Fruit fly (Drosophila melanogaster) whole organism, embryonic: Measurements from ENCODE around the gene cpb.

ENCODE experiments used
- Awh ChIP-seq: fragments of 200-800 bp; sonication (Bioruptor generic); IDR thresholded peaks from 2 replicates; pipeline ENCODE4, ENCODE4 v1.3.6; 2022; ENCODE audit warnings: missing biosample characterization, missing genetic modification characterization
- BEAF-32 ChIP-seq: fragments of 200-800 bp; sonication (Bioruptor generic); optimal IDR thresholded peaks from 3 replicates; lab custom pipeline; 2017; ENCODE audit warnings: missing biosample characterization, missing genetic modification characterization, mild to moderate bottlenecking, moderate library complexity, missing genetic modification reagents
- Blimp-1 ChIP-seq: fragments of 200-800 bp; sonication (Bioruptor generic); optimal IDR thresholded peaks from 3 replicates; lab custom pipeline; 2018; ENCODE audit warnings: missing biosample characterization, missing genetic modification characterization, mild to moderate bottlenecking, moderate library complexity, missing genetic modification reagents
- CG10267 ChIP-seq: fragments of 200-800 bp; sonication (Bioruptor generic); optimal IDR thresholded peaks from 2 replicates; lab custom pipeline; 2018; ENCODE audit warnings: missing biosample characterization, mild to moderate bottlenecking, missing genetic modification characterization, moderate library complexity
- CG10366 ChIP-seq: fragments of 200-800 bp; sonication (Bioruptor generic); IDR thresholded peaks from 2 replicates; pipeline ENCODE4 v1.3.6; 2022; ENCODE audit warnings: missing biosample characterization, missing genetic modification characterization
- CG12236 ChIP-seq: fragments of 200-800 bp; sonication (Bioruptor generic); optimal IDR thresholded peaks from 2 replicates; lab custom pipeline; 2016; ENCODE audit warnings: missing biosample characterization, missing genetic modification characterization
- CG12659 ChIP-seq: fragments of 200-800 bp; sonication (Bioruptor generic); optimal IDR thresholded peaks from 3 replicates; lab custom pipeline; 2017; ENCODE audit warnings: mild to moderate bottlenecking, missing biosample characterization, missing genetic modification reagents, missing genetic modification characterization
- CG12769 ChIP-seq: fragments of 200-800 bp; sonication (Bioruptor generic); optimal IDR thresholded peaks from 2 replicates; lab custom pipeline; 2019; ENCODE audit warnings: missing biosample characterization, mild to moderate bottlenecking, missing genetic modification characterization, moderate library complexity
- CG13894 ChIP-seq: fragments of 200-800 bp; sonication (Bioruptor generic); optimal IDR thresholded peaks from 3 replicates; lab custom pipeline; 2018; ENCODE audit warnings: missing biosample characterization, mild to moderate bottlenecking, missing genetic modification characterization, moderate library complexity
- CG17829 ChIP-seq: fragments of 200-800 bp; optimal IDR thresholded peaks from 2 replicates; lab custom pipeline; 2019; ENCODE audit warnings: missing biosample characterization, mild to moderate bottlenecking, missing genetic modification characterization, moderate library complexity
- CG18262 ChIP-seq: fragments of 200-800 bp; optimal IDR thresholded peaks from 3 replicates; lab custom pipeline; 2019; ENCODE audit warnings: missing biosample characterization, mild to moderate bottlenecking, missing genetic modification characterization, moderate library complexity
- CG3726 ChIP-seq: fragments of 200-800 bp; sonication (Bioruptor generic); IDR thresholded peaks from 3 replicates; pipeline ENCODE4, ENCODE4 v1.3.6; 2022; ENCODE audit warnings: missing biosample characterization, missing genetic modification characterization
- CG43689 ChIP-seq: fragments of 200-800 bp; sonication (Bioruptor generic); IDR thresholded peaks from 2 replicates; pipeline ENCODE4 v1.3.6; 2022; ENCODE audit warnings: missing biosample characterization, missing genetic modification characterization
- CG4617 ChIP-seq: fragments of 200-800 bp; sonication (Bioruptor generic); optimal IDR thresholded peaks from 3 replicates; lab custom pipeline; 2016; ENCODE audit warnings: missing biosample characterization, missing genetic modification characterization, borderline replicate concordance
- CG4707 ChIP-seq: fragments of 200-800 bp; sonication (Bioruptor generic); optimal IDR thresholded peaks from 2 replicates; lab custom pipeline; 2018; ENCODE audit warnings: missing biosample characterization, mild to moderate bottlenecking, missing genetic modification characterization, moderate library complexity
- CG6791 ChIP-seq: fragments of 200-800 bp; sonication (Bioruptor generic); IDR thresholded peaks from 3 replicates; pipeline ENCODE4 v1.3.6; 2022; ENCODE audit warnings: missing biosample characterization, missing genetic modification characterization; ENCODE audit not compliant: partially characterized antibody
- CG7786 ChIP-seq: fragments of 200-800 bp; sonication (Bioruptor generic); optimal IDR thresholded peaks from 2 replicates; lab custom pipeline; 2016; ENCODE audit warnings: missing biosample characterization, missing genetic modification characterization
- CG8359 ChIP-seq: fragments of 200-800 bp; sonication (Bioruptor generic); optimal IDR thresholded peaks from 2 replicates; lab custom pipeline; 2017; ENCODE audit warnings: missing biosample characterization, mild to moderate bottlenecking, missing genetic modification characterization, borderline replicate concordance
- CG8924 ChIP-seq: fragments of 200-800 bp; optimal IDR thresholded peaks from 3 replicates; lab custom pipeline; 2019; ENCODE audit warnings: missing biosample characterization, mild to moderate bottlenecking, missing genetic modification characterization, moderate library complexity
- CG9876 ChIP-seq: fragments of 200-800 bp; sonication (Bioruptor generic); optimal IDR thresholded peaks from 2 replicates; lab custom pipeline; 2016; ENCODE audit warnings: missing biosample characterization, missing genetic modification characterization
- Dref ChIP-seq: fragments of 200-800 bp; sonication (Bioruptor generic); IDR thresholded peaks from 2 replicates; pipeline ENCODE4 v1.3.6; 2022; ENCODE audit warnings: missing biosample characterization, missing genetic modification characterization
- Elba2 ChIP-seq: fragments of 200-800 bp; sonication (Bioruptor generic); optimal IDR thresholded peaks from 3 replicates; lab custom pipeline; 2016; ENCODE audit warnings: missing biosample characterization, missing genetic modification characterization
- HHEX ChIP-seq: fragments of 200-800 bp; sonication (Bioruptor generic); optimal IDR thresholded peaks from 3 replicates; lab custom pipeline; 2017; ENCODE audit warnings: missing biosample characterization, mild to moderate bottlenecking, missing genetic modification characterization, missing genetic modification reagents
- Meics ChIP-seq: fragments of 200-800 bp; sonication (Bioruptor generic); optimal IDR thresholded peaks from 2 replicates; lab custom pipeline; 2017; ENCODE audit warnings: missing biosample characterization, mild to moderate bottlenecking, missing genetic modification characterization
- Opbp ChIP-seq: fragments of 200-800 bp; sonication (Bioruptor generic); IDR thresholded peaks from 3 replicates; pipeline ENCODE4 v1.3.6; 2022; ENCODE audit warnings: missing biosample characterization, missing genetic modification characterization; ENCODE audit not compliant: partially characterized antibody
- Optix ChIP-seq: fragments of 200-800 bp; sonication (Bioruptor generic); IDR thresholded peaks from 3 replicates; pipeline ENCODE4 v1.3.6; 2022; ENCODE audit warnings: missing biosample characterization, missing genetic modification characterization
- PHDP ChIP-seq: fragments of 200-800 bp; sonication (Bioruptor generic); optimal IDR thresholded peaks from 3 replicates; lab custom pipeline; 2018; ENCODE audit warnings: missing biosample characterization, mild to moderate bottlenecking, missing genetic modification characterization, moderate library complexity
- Stat92E ChIP-seq, 3 experiments: fragments of >200 bp in 2 of 3; fragments of 200-800 bp in 1 of 3; sonication (Bioruptor generic) in 1 of 3; optimal IDR thresholded peaks; 2 replicates each; lab custom pipeline; 2017 to 2019; ENCODE audit warnings: missing biosample characterization in 3 of 3, missing genetic modification characterization in 3 of 3, mild to moderate bottlenecking in 1 of 3, moderate library complexity in 1 of 3
- Xbp1 ChIP-seq: fragments of 200-800 bp; sonication (Bioruptor generic); optimal IDR thresholded peaks from 3 replicates; lab custom pipeline; 2016; ENCODE audit warnings: missing biosample characterization, mild to moderate bottlenecking, missing genetic modification characterization
- aop ChIP-seq: fragments of 200-800 bp; sonication (Bioruptor generic); IDR thresholded peaks from 2 replicates; pipeline ENCODE4 v1.3.6; 2022; ENCODE audit warnings: missing biosample characterization, missing genetic modification characterization
- ase ChIP-seq: fragments of 200-800 bp; sonication (Bioruptor generic); IDR thresholded peaks from 3 replicates; pipeline ENCODE4 v1.3.6; 2022; ENCODE audit warnings: missing biosample characterization, missing genetic modification characterization
- ci ChIP-seq: fragments of 200-800 bp; sonication (Bioruptor generic); IDR thresholded peaks from 3 replicates; pipeline ENCODE4 v1.3.6; 2022; ENCODE audit warnings: missing biosample characterization, missing genetic modification characterization
- croc ChIP-seq: fragments of 200-800 bp; sonication (Bioruptor generic); conservative IDR thresholded peaks from 3 replicates; pipeline ENCODE4 v1.3.6; 2022; ENCODE audit warnings: missing biosample characterization, missing genetic modification characterization
- crol ChIP-seq: fragments of 200-800 bp; sonication (Bioruptor generic); IDR thresholded peaks from 2 replicates; pipeline ENCODE4 v1.3.6; 2022; ENCODE audit warnings: missing biosample characterization, missing genetic modification characterization
- dysf ChIP-seq: fragments of 200-800 bp; sonication (Bioruptor generic); IDR thresholded peaks from 3 replicates; pipeline ENCODE4 v1.3.6; 2022; ENCODE audit warnings: missing biosample characterization, missing genetic modification characterization
- esg ChIP-seq: fragments of 200-800 bp; sonication (Bioruptor generic); conservative IDR thresholded peaks from 2 replicates; pipeline ENCODE4 v1.3.6; 2022; ENCODE audit warnings: missing biosample characterization, missing genetic modification characterization
- fd102C ChIP-seq: fragments of 200-800 bp; sonication (Bioruptor generic); optimal IDR thresholded peaks from 2 replicates; lab custom pipeline; 2018; ENCODE audit warnings: missing biosample characterization, mild to moderate bottlenecking, missing genetic modification characterization, moderate library complexity
- fru ChIP-seq: fragments of >200 bp; optimal IDR thresholded peaks from 2 replicates; lab custom pipeline; 2017
- ham ChIP-seq: fragments of 200-800 bp; sonication (Bioruptor generic); IDR thresholded peaks from 2 replicates; pipeline ENCODE4 v1.3.6; 2022; ENCODE audit warnings: missing biosample characterization, missing genetic modification characterization
- insv ChIP-seq, 2 experiments: fragments of 200-800 bp; sonication (Bioruptor generic); optimal IDR thresholded peaks; 3 replicates each; lab custom pipeline; 2016 to 2018; ENCODE audit warnings: missing biosample characterization in 2 of 2, missing genetic modification characterization in 2 of 2
- lilli ChIP-seq: fragments of 200-800 bp; sonication (Bioruptor generic); optimal IDR thresholded peaks from 3 replicates; lab custom pipeline; 2016; ENCODE audit warnings: missing biosample characterization, missing genetic modification characterization
- sim ChIP-seq: fragments of 200-800 bp; sonication (Bioruptor generic); IDR thresholded peaks from 2 replicates; pipeline ENCODE4 v1.3.6; 2022; ENCODE audit warnings: missing biosample characterization, missing genetic modification characterization
- slbo ChIP-seq: fragments of 200-800 bp; sonication (Bioruptor generic); IDR thresholded peaks from 2 replicates; pipeline ENCODE4 v1.3.6; 2022; ENCODE audit warnings: missing biosample characterization, missing genetic modification characterization
- slou ChIP-seq: fragments of 200-800 bp; sonication (Bioruptor generic); optimal IDR thresholded peaks from 3 replicates; lab custom pipeline; 2016; ENCODE audit warnings: missing biosample characterization, missing genetic modification characterization
- tio ChIP-seq: fragments of 200-800 bp; sonication (Bioruptor generic); optimal IDR thresholded peaks from 2 replicates; lab custom pipeline; 2017; ENCODE audit warnings: missing biosample characterization, missing genetic modification characterization, inconsistent platforms
- twi ChIP-seq: fragments of 200-800 bp; optimal IDR thresholded peaks from 2 replicates; lab custom pipeline; 2019; ENCODE audit warnings: missing biosample characterization, mild to moderate bottlenecking, missing genetic modification characterization, moderate library complexity

The cpb gene

dm6 chr2L:1723135-1723936, 18.6 kb downstream of the cpb start (continued):
- TF ChIP-seq Elba2 (no peak), Xbp1 (GFP tag; lab: Kevin White, UChicago) (peak; percentile 13), CG8359 (GFP tag; lab: Kevin White, UChicago) (no peak)

DNA sequence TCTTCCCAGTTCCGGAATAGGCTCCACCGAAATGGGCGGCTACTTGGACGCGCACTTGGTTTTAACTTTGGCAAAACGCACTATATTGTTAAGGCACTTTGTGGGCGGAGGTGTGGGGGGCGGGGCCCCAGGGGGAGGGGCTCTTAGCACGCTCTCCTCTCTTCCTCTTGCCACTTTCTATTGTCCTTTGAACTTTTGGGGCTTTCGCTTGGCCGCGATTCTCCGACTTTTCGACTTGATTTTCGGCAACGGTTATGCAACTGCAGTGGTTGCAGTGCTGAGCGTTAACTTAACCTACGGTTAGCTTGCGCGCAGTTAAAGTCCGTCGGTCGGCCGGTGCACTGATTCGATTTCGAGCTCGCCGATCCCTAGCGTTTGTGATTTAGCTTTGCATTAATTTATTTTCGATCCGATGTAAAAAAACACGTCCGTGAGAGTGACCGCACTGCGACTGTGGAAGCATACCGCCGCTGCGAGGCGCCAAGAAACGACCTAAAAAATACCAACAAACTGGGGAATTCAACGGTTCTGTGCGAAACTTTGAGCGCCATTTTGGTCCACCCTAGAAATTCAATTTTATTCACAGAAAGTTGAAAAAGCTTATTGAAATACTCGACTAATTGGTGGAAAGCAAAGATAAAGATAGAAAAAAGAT, 19.4 kb downstream of the cpb start, which contains the start of gene Rim2:
Gene Rim2 (minus strand): TSS at position 452 of the 655 bp plus-strand sequence.
- TF ChIP-seq Awh (GFP tag; lab: Robert Waterston, UW) (0 out of 2 replicates have a peak, but pooled peaks have one; percentile 23), esg (no peak), ci (peak; percentile 57; the same call in 2 of the 3 replicates), CG4707 (no peak), CG6791 (GFP tag; lab: Robert Waterston, UW) (no peak; the same call in 2 of the 3 replicates), CG10267 (tag; lab: Kevin White, UChicago) (peak; percentile 34), CG12659 (GFP tag; lab: Kevin White, UChicago) (peak; percentile 72), Blimp-1 (GFP tag; lab: Kevin White, UChicago) (no peak), BEAF-32 (GFP tag; lab: Kevin White, UChicago) (peak; percentile 57), CG8924 (tag; lab: Kevin White, UChicago) (peak; percentile 11), CG43689 (no peak), fd102C (GFP tag; lab: Kevin White, UChicago) (no peak), CG17829 (tag; lab: Kevin White, UChicago) (peak; percentile 37), PHDP (tag; lab: Kevin White, UChicago) (peak; percentile 6), tio (GFP tag; lab: Kevin White, UChicago) (no peak), Optix (no peak), CG9876 (no peak), Dref (peak; percentile 39), Stat92E (GFP tag; optimal IDR thresholded peaks at IDR 0.05; lab: Kevin White, UChicago) (peak in 1 of 3 experiments; percentile 12), crol (GFP tag; lab: Robert Waterston, UW) (peak; percentile 49; the same call in 1 of the 2 replicates), CG12769 (tag; lab: Kevin White, UChicago) (peak; percentile 22), CG10366 (GFP tag; lab: Robert Waterston, UW) (no peak), sim (GFP tag; lab: Robert Waterston, UW) (no peak), CG18262 (no peak), insv (GFP tag; optimal IDR thresholded peaks at IDR 0.05; lab: Kevin White, UChicago) (no peak), Elba2 (no peak), Opbp (GFP tag; lab: Robert Waterston, UW) (peak; percentile 47; the same call in 1 of the 3 replicates), lilli (GFP tag; lab: Kevin White, UChicago) (peak; percentile 12), ase (GFP tag; lab: Robert Waterston, UW) (no peak), ham (no peak), twi (tag; lab: Kevin White, UChicago) (no peak), slou (GFP tag; lab: Kevin White, UChicago) (no peak), dysf (no peak), HHEX (GFP tag; lab: Kevin White, UChicago) (no peak), CG7786 (GFP tag; lab: Kevin White, UChicago) (no peak), CG13894 (tag; lab: Kevin White, UChicago) (peak; percentile 81), CG12236 (GFP tag; lab: Kevin White, UChicago) (no peak), Meics (GFP tag; lab: Kevin White, UChicago) (peak; percentile 13), CG4617 (GFP tag; lab: Kevin White, UChicago) (peak; percentile 77), slbo (GFP tag; lab: Robert Waterston, UW) (0 out of 2 replicates have a peak, but pooled peaks have one; percentile 31), fru (lab: Kevin White, UChicago) (no peak), aop (GFP tag; lab: Robert Waterston, UW) (no peak), croc (no peak), CG3726 (no peak)
